Fruit fly (Drosophila melanogaster) whole organism: ENCODE measurements around the gene per.

Experiments
- psq ChIP-seq: fragments of >200 bp; optimal IDR thresholded peaks from 2 replicates; lab custom pipeline; 2017
- usp ChIP-seq: fragments of >200 bp; optimal IDR thresholded peaks from 2 replicates; lab custom pipeline; 2017; ENCODE audit warnings: missing biosample characterization, missing genetic modification characterization, mixed read lengths

DNA sequence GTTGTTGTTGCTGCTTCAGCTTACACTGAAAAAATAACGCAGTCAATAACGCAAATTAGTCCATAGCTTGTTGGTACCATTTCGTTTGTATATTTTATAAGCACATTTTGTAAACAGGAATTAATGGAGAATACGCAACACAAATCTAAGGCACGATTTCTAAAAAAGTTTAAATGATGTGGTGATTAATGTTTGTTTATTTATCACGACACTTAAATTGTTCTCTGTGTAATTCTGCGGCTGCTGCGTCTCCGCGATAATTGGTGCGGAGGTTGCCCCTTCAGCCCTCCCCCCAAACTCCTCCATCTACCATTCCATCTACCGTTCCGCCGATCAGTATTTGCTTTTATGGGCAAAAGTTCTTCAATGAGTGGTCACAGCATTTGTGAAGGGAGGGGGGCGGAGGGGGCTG, 37.9 kb upstream of the per start:
- no peak for TF ChIP-seq usp (GFP tag; lab: Kevin White, UChicago)
- TF ChIP-seq psq: no peak
